Worm (Caenorhabditis elegans) whole organism, mixed stage, embryonic: ENCODE measurements around the gene F36D3.14.
A peak's percentile ranks its signal among the peaks of the same experiment; 100 is the strongest.

Experiments
- M03D4.4 ChIP-seq: sonication (generic microtip); optimal IDR thresholded peaks from 2 replicates; lab custom pipeline; 2017; ENCODE audit warnings: mild to moderate bottlenecking, missing genetic modification characterization, missing compliant biosample characterization
- bed-3 ChIP-seq: fragments of 200-800 bp; sonication (Bioruptor generic); optimal IDR thresholded peaks from 3 replicates; lab custom pipeline; 2018; ENCODE audit warnings: mild to moderate bottlenecking, missing genetic modification characterization, moderate library complexity, missing compliant biosample characterization
- blmp-1 ChIP-seq: fragments of 150-350 bp; optimal IDR thresholded peaks from 2 replicates; lab custom pipeline; 2014; ENCODE audit warnings: missing biosample characterization, missing genetic modification characterization
- ceh-39 ChIP-seq: fragments of 150-350 bp; optimal IDR thresholded peaks from 2 replicates; lab custom pipeline; 2014; ENCODE audit warnings: missing biosample characterization, missing genetic modification characterization
- ceh-43 ChIP-seq: fragments of 200-800 bp; sonication (Bioruptor generic); optimal IDR thresholded peaks from 2 replicates; lab custom pipeline; 2018; ENCODE audit warnings: mild to moderate bottlenecking, missing genetic modification characterization, moderate library complexity, missing compliant biosample characterization
- ceh-83 ChIP-seq: fragments of 200-800 bp; sonication (Bioruptor generic); optimal IDR thresholded peaks from 2 replicates; lab custom pipeline; 2018; ENCODE audit warnings: mild to moderate bottlenecking, missing genetic modification characterization, missing compliant biosample characterization
- ces-1 ChIP-seq: fragments of 150-350 bp; optimal IDR thresholded peaks from 2 replicates; lab custom pipeline; 2014; ENCODE audit warnings: missing biosample characterization, missing genetic modification reagents, missing genetic modification characterization
- cnd-1 ChIP-seq: fragments of 200-800 bp; sonication (Bioruptor generic); optimal IDR thresholded peaks from 2 replicates; lab custom pipeline; 2018; ENCODE audit warnings: mild to moderate bottlenecking, missing genetic modification characterization, missing compliant biosample characterization
- drap-1 ChIP-seq: fragments of 200-800 bp; sonication (Bioruptor generic); optimal IDR thresholded peaks from 3 replicates; lab custom pipeline; 2018; ENCODE audit warnings: mild to moderate bottlenecking, missing genetic modification characterization, missing compliant biosample characterization
- elt-1 ChIP-seq: sonication (generic microtip); optimal IDR thresholded peaks from 2 replicates; lab custom pipeline; 2017; ENCODE audit warnings: missing genetic modification characterization, mild to moderate bottlenecking, missing compliant biosample characterization, antibody characterized with exemption, moderate library complexity, borderline replicate concordance; ENCODE audit not compliant: insufficient read depth
- elt-3 ChIP-seq: fragments of 150-350 bp; optimal IDR thresholded peaks from 2 replicates; lab custom pipeline; 2014; ENCODE audit warnings: missing biosample characterization, missing genetic modification characterization
- flh-1 ChIP-seq: fragments of 200-800 bp; sonication (Bioruptor generic); optimal IDR thresholded peaks from 2 replicates; lab custom pipeline; 2018; ENCODE audit warnings: mild to moderate bottlenecking, missing genetic modification characterization, moderate library complexity, missing compliant biosample characterization
- hlh-1 ChIP-seq: fragments of 150-350 bp; optimal IDR thresholded peaks from 2 replicates; lab custom pipeline; 2014; ENCODE audit warnings: missing biosample characterization, missing genetic modification reagents, missing genetic modification characterization
- lin-13 ChIP-seq: fragments of 150-350 bp; optimal IDR thresholded peaks from 2 replicates; lab custom pipeline; 2014; ENCODE audit warnings: missing biosample characterization, missing genetic modification characterization
- lin-32 ChIP-seq: fragments of 200-800 bp; sonication (Bioruptor generic); optimal IDR thresholded peaks from 2 replicates; lab custom pipeline; 2018; ENCODE audit warnings: mild to moderate bottlenecking, missing genetic modification characterization, missing compliant biosample characterization
- lsy-2 ChIP-seq: fragments of 150-350 bp; optimal IDR thresholded peaks from 2 replicates; lab custom pipeline; 2014; ENCODE audit warnings: missing biosample characterization, missing genetic modification characterization
- mep-1 ChIP-seq: fragments of 150-350 bp; optimal IDR thresholded peaks from 2 replicates; lab custom pipeline; 2017; ENCODE audit warnings: missing biosample characterization, missing genetic modification reagents, missing genetic modification characterization, inconsistent platforms
- mls-2 ChIP-seq: sonication (generic microtip); optimal IDR thresholded peaks from 2 replicates; lab custom pipeline; 2016; ENCODE audit warnings: mild to moderate bottlenecking, missing genetic modification characterization, moderate library complexity, missing compliant biosample characterization
- nhr-12 ChIP-seq: fragments of 150-350 bp; optimal IDR thresholded peaks from 2 replicates; lab custom pipeline; 2014; ENCODE audit warnings: missing biosample characterization, missing genetic modification characterization
- nhr-2 ChIP-seq: fragments of 150-350 bp; optimal IDR thresholded peaks from 2 replicates; lab custom pipeline; 2014; ENCODE audit warnings: missing biosample characterization, missing genetic modification characterization
- nhr-237 ChIP-seq: fragments of 150-350 bp; optimal IDR thresholded peaks from 2 replicates; lab custom pipeline; 2014; ENCODE audit warnings: missing biosample characterization, missing genetic modification characterization
- nhr-76 ChIP-seq: sonication (generic microtip); optimal IDR thresholded peaks from 2 replicates; lab custom pipeline; 2017; ENCODE audit warnings: missing biosample characterization, missing genetic modification characterization
- sem-2 ChIP-seq: fragments of 200-800 bp; sonication (Bioruptor generic); optimal IDR thresholded peaks from 2 replicates; lab custom pipeline; 2018; ENCODE audit warnings: mild to moderate bottlenecking, missing genetic modification characterization, missing compliant biosample characterization
- snpc-4 ChIP-seq: fragments of 150-350 bp; optimal IDR thresholded peaks from 2 replicates; lab custom pipeline; 2014; ENCODE audit warnings: missing biosample characterization, missing genetic modification characterization
- sptf-1 ChIP-seq: sonication (generic microtip); optimal IDR thresholded peaks from 2 replicates; lab custom pipeline; 2017; ENCODE audit warnings: mild to moderate bottlenecking, missing genetic modification characterization, moderate library complexity, missing compliant biosample characterization
- unc-120 ChIP-seq: sonication (generic microtip); optimal IDR thresholded peaks from 2 replicates; lab custom pipeline; 2017; ENCODE audit warnings: missing genetic modification characterization, missing compliant biosample characterization; ENCODE audit not compliant: poor library complexity, severe bottlenecking
- unc-39 ChIP-seq: fragments of 150-350 bp; optimal IDR thresholded peaks from 2 replicates; lab custom pipeline; 2014; ENCODE audit warnings: missing biosample characterization, missing genetic modification characterization
- unc-62 ChIP-seq: fragments of 150-350 bp; optimal IDR thresholded peaks from 2 replicates; lab custom pipeline; 2014; ENCODE audit warnings: missing biosample characterization, missing genetic modification reagents, missing genetic modification characterization

The F36D3.14 gene

DNA sequence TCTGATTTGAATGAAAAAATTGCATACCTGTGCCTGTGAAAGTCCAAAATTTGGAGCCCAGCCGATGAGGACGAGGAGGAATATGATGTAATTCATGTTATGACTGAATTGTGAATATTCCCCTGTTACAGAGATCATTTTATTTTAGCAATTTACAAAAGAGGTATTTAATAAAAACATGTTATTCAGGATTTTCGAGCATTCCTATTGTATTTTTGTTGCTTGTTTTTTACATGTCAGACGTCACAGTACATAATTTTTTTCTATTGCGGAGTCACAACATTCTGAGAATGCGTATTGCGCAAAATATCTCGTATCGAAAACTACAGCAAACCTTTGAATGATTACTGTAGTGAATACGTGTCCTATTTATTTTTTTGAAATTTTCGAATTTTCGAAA, at the start of gene F36D3.14:
TSS of gene F36D3.14 (minus strand) at position 101 of the 400 bp plus-strand sequence.
- TF ChIP-seq sem-2 (no peak), bed-3 (no peak), unc-120 (tag; lab: Kevin White, UChicago) (no peak), mep-1 (no peak), nhr-2 (tag; lab: Kevin White, UChicago) (no peak), mls-2 (no peak), M03D4.4 (tag; lab: Kevin White, UChicago) (no peak), lin-13 (tag; lab: Kevin White, UChicago) (no peak), lin-32 (GFP tag; lab: Kevin White, UChicago) (no peak), blmp-1 (no peak), drap-1 (GFP tag; lab: Kevin White, UChicago) (no peak), cnd-1 (tag; lab: Kevin White, UChicago) (no peak), lsy-2 (no peak), flh-1 (GFP tag; lab: Kevin White, UChicago) (no peak), ces-1 (GFP tag; lab: Kevin White, UChicago) (no peak), hlh-1 (tag; lab: Kevin White, UChicago) (no peak), unc-39 (tag; lab: Kevin White, UChicago) (no peak)

DNA sequence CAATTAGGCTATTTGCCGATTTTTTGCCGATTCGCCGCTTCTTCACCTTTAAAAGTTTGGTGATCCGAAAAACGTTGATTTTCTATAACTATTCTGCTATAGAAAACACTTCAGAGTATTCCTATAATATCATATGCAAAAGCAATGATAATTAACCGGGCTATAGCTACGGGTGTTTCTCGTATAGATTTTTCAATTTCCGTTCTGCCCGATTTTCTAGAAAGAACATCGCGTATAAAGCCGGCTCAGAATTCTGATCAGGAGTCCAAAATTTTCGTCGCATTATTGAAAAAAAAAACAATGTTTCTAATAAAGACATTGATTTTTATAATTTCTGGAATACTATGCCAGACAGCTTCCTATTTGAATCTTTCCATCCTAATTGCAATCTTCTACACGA, 47.6 kb upstream of the F36D3.14 start, which contains the start of gene srbc-65:
TSS of gene srbc-65 (plus strand) at position 301 of the 400 bp plus-strand sequence.
- TF ChIP-seq flh-1 (GFP tag; lab: Kevin White, UChicago) (no peak), lin-32 (GFP tag; lab: Kevin White, UChicago) (no peak), lsy-2 (no peak), unc-62 (GFP tag; lab: Kevin White, UChicago) (no peak), snpc-4 (tag; lab: Kevin White, UChicago) (no peak), blmp-1 (no peak), nhr-76 (tag; lab: Kevin White, UChicago) (no peak), elt-3 (tag; lab: Kevin White, UChicago) (no peak), unc-39 (tag; lab: Kevin White, UChicago) (no peak), ces-1 (GFP tag; lab: Kevin White, UChicago) (no peak), hlh-1 (tag; lab: Kevin White, UChicago) (no peak), nhr-237 (tag; lab: Kevin White, UChicago) (no peak), mls-2 (no peak), lin-13 (tag; lab: Kevin White, UChicago) (no peak), unc-120 (tag; lab: Kevin White, UChicago) (no peak), ceh-43 (no peak), ceh-83 (GFP tag; lab: Kevin White, UChicago) (no peak), nhr-12 (tag; lab: Kevin White, UChicago) (no peak)
- TF ChIP-seq, all 35 proteins: peak for 0

DNA sequence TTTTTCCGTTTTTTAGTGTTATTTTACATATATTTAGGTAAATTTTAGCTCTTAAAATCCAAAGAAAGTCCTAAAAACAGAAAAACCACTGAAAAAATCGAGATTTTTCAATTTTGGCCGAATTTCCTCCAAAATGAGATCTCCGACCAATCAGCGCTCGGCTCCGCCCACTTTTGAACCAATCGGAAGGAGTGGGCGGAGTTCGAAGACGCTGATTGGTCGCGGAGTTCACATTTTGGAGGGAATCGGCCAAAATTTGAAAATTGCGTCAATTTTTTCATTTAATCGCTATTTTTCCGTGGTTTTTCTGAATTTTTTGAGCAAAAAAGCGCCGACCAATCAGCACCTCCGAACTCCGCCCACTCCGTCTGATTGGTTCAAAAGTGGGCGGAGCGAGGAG, 37.6 kb upstream of the F36D3.14 start:
- TF ChIP-seq unc-120 (tag; lab: Kevin White, UChicago) (no peak), lsy-2 (no peak), nhr-2 (tag; lab: Kevin White, UChicago) (no peak)

DNA sequence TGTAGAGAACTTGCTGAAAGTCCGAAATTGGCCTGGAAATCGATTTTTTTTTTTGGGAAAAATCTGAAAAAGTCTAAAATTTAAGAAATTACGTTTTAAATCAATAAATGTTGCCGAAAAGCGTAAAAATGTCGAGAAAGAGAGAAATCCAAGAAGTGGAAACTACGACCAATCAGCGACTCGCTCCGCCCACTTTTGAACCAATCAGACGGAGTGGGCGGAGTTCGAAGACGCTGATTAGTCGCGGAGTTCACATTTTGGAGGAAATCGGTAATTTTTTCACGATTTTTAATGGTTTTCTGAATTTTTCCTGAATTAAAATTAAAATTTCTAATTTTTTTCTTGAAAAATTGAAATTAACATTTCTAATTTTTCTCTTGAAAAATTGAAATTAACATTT, 36.6 kb upstream of the F36D3.14 start:
- no peak for TF ChIP-seq unc-62 (GFP tag; lab: Kevin White, UChicago)
- no peak for TF ChIP-seq nhr-2 (tag; lab: Kevin White, UChicago)
- TF ChIP-seq snpc-4 (tag; lab: Kevin White, UChicago): no peak
- TF ChIP-seq mls-2: no peak
- no peak for TF ChIP-seq flh-1 (GFP tag; lab: Kevin White, UChicago)
- TF ChIP-seq nhr-76 (tag; lab: Kevin White, UChicago): no peak
- TF ChIP-seq M03D4.4 (tag; lab: Kevin White, UChicago): no peak
- TF ChIP-seq lsy-2: no peak
- no peak for TF ChIP-seq ceh-43
- TF ChIP-seq cnd-1 (tag; lab: Kevin White, UChicago): no peak
- TF ChIP-seq blmp-1: no peak
- no peak for TF ChIP-seq unc-120 (tag; lab: Kevin White, UChicago)
- no peak for TF ChIP-seq ceh-39
- no peak for TF ChIP-seq nhr-237 (tag; lab: Kevin White, UChicago)
- TF ChIP-seq sem-2: no peak
- no peak for TF ChIP-seq lin-32 (GFP tag; lab: Kevin White, UChicago)
- no peak for TF ChIP-seq nhr-12 (tag; lab: Kevin White, UChicago)
- no peak for TF ChIP-seq elt-1
- TF ChIP-seq drap-1 (GFP tag; lab: Kevin White, UChicago): no peak

DNA sequence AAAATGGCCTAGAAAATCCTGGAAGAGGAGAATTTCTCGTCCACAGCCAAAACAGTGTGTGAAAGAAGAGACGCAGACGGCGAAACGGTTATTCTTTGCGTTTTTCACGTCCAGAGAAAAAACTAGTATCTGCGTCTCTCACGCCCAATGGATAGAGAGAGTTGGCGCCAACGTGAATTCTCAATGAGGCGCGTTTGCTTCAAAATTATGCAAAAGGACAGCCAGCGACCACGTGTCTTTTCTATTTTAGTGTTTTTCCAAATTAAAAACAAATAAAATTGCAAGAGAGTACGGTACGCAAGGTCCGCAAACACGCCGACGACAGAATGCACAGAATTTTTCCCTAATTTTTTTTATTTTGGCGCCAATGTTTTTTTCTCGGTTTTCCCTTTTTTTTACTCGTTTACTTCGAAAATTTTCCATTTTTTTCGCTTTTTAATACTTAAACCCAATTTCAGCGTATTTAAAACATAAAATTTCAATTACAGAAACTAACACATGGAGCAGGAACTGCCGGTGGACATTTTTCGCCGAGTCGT, 34.9 kb upstream of the F36D3.14 start, which contains the start of gene Y32B12B.2:
TSS of gene Y32B12B.2 (plus strand) at position 489 of the 539 bp plus-strand sequence.
- TF ChIP-seq sptf-1 (peak; percentile 11), lsy-2 (peak; percentile 94), sem-2 (no peak), nhr-12 (tag; lab: Kevin White, UChicago) (no peak)
